Worm (Caenorhabditis elegans) whole organism, L4 larva: Measurements from ENCODE around the gene C29E4.9.
"Not testable (repeated sequence)": the region's sequence is repeated elsewhere in the genome, so short reads cannot be mapped to it uniquely, and the experiment has no call there.

Experiments used
- F26F4.8 ChIP-seq: fragments of 200-800 bp; sonication (Bioruptor generic); conservative IDR thresholded peaks from 2 replicates; pipeline ENCODE4 v1.3.6; 2022; ENCODE audit warnings: missing genetic modification characterization, missing compliant biosample characterization
- F44E2.7 ChIP-seq: fragments of 200-800 bp; sonication (Bioruptor generic); IDR thresholded peaks from 2 replicates; pipeline ENCODE4 v2.1.2; 2022; ENCODE audit warnings: missing genetic modification characterization, missing compliant biosample characterization
- F49E8.2 ChIP-seq: sonication (generic microtip); optimal IDR thresholded peaks from 2 replicates; lab custom pipeline; 2016; ENCODE audit warnings: missing compliant biosample characterization, mild to moderate bottlenecking, missing genetic modification characterization, borderline replicate concordance
- T26A8.4 ChIP-seq: fragments of 200-800 bp; sonication (Bioruptor generic); IDR thresholded peaks from 2 replicates; pipeline ENCODE4 v1.3.6; 2022; ENCODE audit warnings: missing genetic modification characterization, missing compliant biosample characterization
- Y105C5A.15 ChIP-seq: fragments of 200-800 bp; sonication (Bioruptor generic); IDR thresholded peaks from 2 replicates; pipeline ENCODE4 v1.3.6; 2022; ENCODE audit warnings: missing genetic modification characterization, missing compliant biosample characterization
- Y48G9A.11 ChIP-seq: fragments of 200-800 bp; sonication (Bioruptor generic); IDR thresholded peaks from 2 replicates; pipeline ENCODE4 v1.3.6; 2022; ENCODE audit warnings: missing genetic modification reagents, missing genetic modification characterization, missing compliant biosample characterization
- Y75B8A.6 ChIP-seq: fragments of 200-800 bp; sonication (Bioruptor generic); IDR thresholded peaks from 2 replicates; pipeline ENCODE4 v1.3.6; 2022; ENCODE audit warnings: missing genetic modification reagents, missing genetic modification characterization, missing compliant biosample characterization
- ZK337.2 ChIP-seq: fragments of 200-800 bp; sonication (Bioruptor generic); IDR thresholded peaks from 2 replicates; pipeline ENCODE4 v1.3.6; 2022; ENCODE audit warnings: missing genetic modification reagents, missing genetic modification characterization, missing compliant biosample characterization
- aha-1 ChIP-seq: fragments of 150-350 bp; peaks from one replicate; lab custom pipeline; 2014; ENCODE audit warnings: missing biosample characterization, missing genetic modification characterization
- ama-1 ChIP-seq: fragments of 150-350 bp; optimal IDR thresholded peaks from 2 replicates; lab custom pipeline; 2014; ENCODE audit warnings: inconsistent platforms, mixed read lengths
- arid-1 ChIP-seq: fragments of 200-800 bp; sonication (Bioruptor generic); conservative IDR thresholded peaks from 2 replicates; pipeline ENCODE4 v1.3.6; 2022; ENCODE audit warnings: missing genetic modification reagents, missing genetic modification characterization, missing compliant biosample characterization
- ceh-20 ChIP-seq: fragments of 200-800 bp; sonication (Bioruptor generic); IDR thresholded peaks from 2 replicates; pipeline ENCODE4 v1.3.6; 2022; ENCODE audit warnings: missing genetic modification reagents, missing genetic modification characterization, missing compliant biosample characterization
- cey-2 ChIP-seq: sonication (generic microtip); optimal IDR thresholded peaks from 3 replicates; lab custom pipeline; 2017; ENCODE audit warnings: missing genetic modification characterization, mild to moderate bottlenecking, missing compliant biosample characterization, antibody characterized with exemption, borderline replicate concordance; ENCODE audit not compliant: insufficient read depth
- ctbp-1 ChIP-seq: fragments of 200-800 bp; sonication (Bioruptor generic); IDR thresholded peaks from 2 replicates; pipeline ENCODE4 v1.3.6; 2022; ENCODE audit warnings: missing genetic modification reagents, missing genetic modification characterization, missing compliant biosample characterization
- dmd-8 ChIP-seq: fragments of 200-800 bp; sonication (Bioruptor generic); IDR thresholded peaks from 2 replicates; pipeline ENCODE4 v1.3.6; 2022; ENCODE audit warnings: missing genetic modification characterization, missing compliant biosample characterization
- dve-1 ChIP-seq: sonication (generic microtip); optimal IDR thresholded peaks from 2 replicates; lab custom pipeline; 2017; ENCODE audit warnings: antibody characterized with exemption, mild to moderate bottlenecking, missing genetic modification characterization, missing compliant biosample characterization; ENCODE audit not compliant: insufficient read depth
- hlh-30 ChIP-seq: sonication (generic microtip); optimal IDR thresholded peaks from 2 replicates; lab custom pipeline; 2017; ENCODE audit warnings: antibody characterized with exemption, mild to moderate bottlenecking, missing genetic modification characterization, missing compliant biosample characterization; ENCODE audit not compliant: insufficient read depth
- lim-7 ChIP-seq: fragments of 200-800 bp; sonication (Bioruptor generic); IDR thresholded peaks from 2 replicates; pipeline ENCODE4 v1.3.6; 2022; ENCODE audit warnings: missing genetic modification characterization, missing compliant biosample characterization
- lin-1 ChIP-seq: fragments of 200-800 bp; sonication (Bioruptor generic); IDR thresholded peaks from 2 replicates; pipeline ENCODE4 v1.3.6; 2022; ENCODE audit warnings: missing genetic modification reagents, missing genetic modification characterization, missing compliant biosample characterization
- lin-38 ChIP-seq: fragments of 200-800 bp; sonication (Bioruptor generic); IDR thresholded peaks from 2 replicates; pipeline ENCODE4 v1.3.6; 2022; ENCODE audit warnings: missing genetic modification reagents, missing genetic modification characterization, missing compliant biosample characterization
- lsy-2 ChIP-seq, 2 experiments: fragments of 150-350 bp in 1 of 2; sonication (generic microtip) in 1 of 2; optimal IDR thresholded peaks; 2 replicates each; lab custom pipeline; 2014 to 2017; ENCODE audit warnings: missing biosample characterization in 2 of 2, missing genetic modification characterization in 2 of 2
- madf-5 ChIP-seq, 2 experiments: fragments of 200-800 bp; sonication (Bioruptor generic); IDR thresholded peaks; 2 replicates each; pipeline ENCODE4 v1.3.6; 2022; ENCODE audit warnings: missing compliant biosample characterization in 2 of 2, missing genetic modification characterization in 2 of 2
- mdt-29 ChIP-seq: fragments of 200-800 bp; sonication (Bioruptor generic); IDR thresholded peaks from 2 replicates; pipeline ENCODE4 v1.3.6; 2022; ENCODE audit warnings: missing genetic modification reagents, missing genetic modification characterization, missing compliant biosample characterization
- mxl-2 ChIP-seq: fragments of 200-800 bp; sonication (Bioruptor generic); conservative IDR thresholded peaks from 2 replicates; pipeline ENCODE4 v1.3.6; 2022; ENCODE audit warnings: missing genetic modification reagents, missing genetic modification characterization, missing compliant biosample characterization
- nhr-41 ChIP-seq: fragments of 200-800 bp; sonication (Bioruptor generic); IDR thresholded peaks from 2 replicates; pipeline ENCODE4 v1.3.6; 2022; ENCODE audit warnings: missing genetic modification reagents, missing genetic modification characterization, missing compliant biosample characterization
- pha-4 ChIP-seq, 2 experiments: fragments of 150-350 bp in 1 of 2; fragments of 200-800 bp in 1 of 2; sonication (Bioruptor generic) in 1 of 2; IDR thresholded peaks in 1 of 2; optimal IDR thresholded peaks in 1 of 2; 2 replicates each; pipeline versions ENCODE4 v1.3.6 to Lab custom; 2014 to 2022; ENCODE audit warnings: missing genetic modification characterization in 2 of 2, missing genetic modification reagents in 2 of 2, missing biosample characterization in 1 of 2, missing compliant biosample characterization in 1 of 2
- saeg-2 ChIP-seq: fragments of 200-800 bp; sonication (Bioruptor generic); IDR thresholded peaks from 2 replicates; pipeline ENCODE4 v1.3.6; 2022; ENCODE audit warnings: missing genetic modification reagents, missing genetic modification characterization, missing compliant biosample characterization
- snpc-1.2 ChIP-seq: fragments of 200-800 bp; sonication (Bioruptor generic); IDR thresholded peaks from 2 replicates; pipeline ENCODE4 v1.3.6; 2022; ENCODE audit warnings: missing genetic modification reagents, missing genetic modification characterization, missing compliant biosample characterization
- vab-7 ChIP-seq: fragments of 200-800 bp; sonication (Bioruptor generic); IDR thresholded peaks from 2 replicates; pipeline ENCODE4 v1.3.6; 2022; ENCODE audit warnings: missing genetic modification reagents, missing genetic modification characterization, missing compliant biosample characterization
- zip-11 ChIP-seq: fragments of 200-800 bp; sonication (Bioruptor generic); IDR thresholded peaks from 2 replicates; pipeline ENCODE4 v1.3.6; 2022; ENCODE audit warnings: missing genetic modification characterization, missing compliant biosample characterization
- ztf-7 ChIP-seq: fragments of 150-350 bp; optimal IDR thresholded peaks from 2 replicates; lab custom pipeline; 2014; ENCODE audit warnings: missing biosample characterization, missing genetic modification characterization

C29E4.9 gene

ce11 chrIII:7965946-7966692 is 9.3 kb upstream of the C29E4.9 start:
- 0 out of 2 replicates have a peak, but pooled peaks have one; percentile 33 for TF ChIP-seq Y105C5A.15 (GFP tag; lab: Robert Waterston, UW)
- TF ChIP-seq T26A8.4 (GFP tag; lab: Robert Waterston, UW): 0 out of 2 replicates have a peak, but pooled peaks have one; percentile 15
- TF ChIP-seq madf-5 (GFP tag; IDR thresholded peaks at IDR 0.05; lab: Robert Waterston, UW): 0 out of 4 replicates have a peak, but pooled peaks of 1 of the 2 experiments have one; percentile 27
- peak; percentile 38 for TF ChIP-seq aha-1 (tag; lab: Kevin White, UChicago)
- TF ChIP-seq dmd-8 (GFP tag; lab: Robert Waterston, UW): peak; percentile 80
- 0 out of 2 replicates have a peak, but pooled peaks have one; percentile 50 for TF ChIP-seq lim-7 (GFP tag; lab: Robert Waterston, UW)

- not testable (repeated sequence) for TF ChIP-seq cey-2 (tag; lab: Kevin White, UChicago); ama-1 (lab: Kevin White, UChicago); ztf-7 (tag; lab: Kevin White, UChicago)
Measured at ce11 chrIII:7964281-7964680, 7.4 kb upstream of the C29E4.9 start, which contains the start of gene F54H12.2. TSS of gene F54H12.2 (plus strand) at chrIII:7964581.

ce11 chrIII:7962641-7963040 is 5.8 kb upstream of the C29E4.9 start, which contains the start of gene F54H12.4:
TSS of gene F54H12.4 (minus strand) at chrIII:7962741.
- TF ChIP-seq mdt-29, zip-11, T26A8.4 (GFP tag; lab: Robert Waterston, UW): not testable (repeated sequence)

- TF ChIP-seq lin-1 (GFP tag; lab: Robert Waterston, UW) (0 out of 2 replicates have a peak, but pooled peaks have one; percentile 44), lin-38 (GFP tag; lab: Robert Waterston, UW) (peak; percentile 54), arid-1 (GFP tag; lab: Robert Waterston, UW) (peak; percentile 24; the same call in 1 of the 2 replicates)
Measured at ce11 chrIII:7958922-7959609, 2.2 kb upstream of the C29E4.9 start, which contains the start of gene F54H12.10. TSS of gene F54H12.10 (minus strand) at chrIII:7958972.

- TF ChIP-seq dve-1 (tag; lab: Kevin White, UChicago): peak; percentile 15
- peak; percentile 5 for TF ChIP-seq hlh-30
- peak in 1 of 2 experiments; percentile 41 for TF ChIP-seq lsy-2 (tag; optimal IDR thresholded peaks at IDR 0.05; lab: Kevin White, UChicago)
- no peak for TF ChIP-seq F49E8.2 (tag; lab: Kevin White, UChicago)
Measured at ce11 chrIII:7958085-7958484, 1.2 kb upstream of the C29E4.9 start, which contains the start of gene C29E4.11. TSS of gene C29E4.11 (minus strand) at chrIII:7958114.

ce11 chrIII:7953688-7954313 is 3.1 kb downstream of the C29E4.9 start:
- TF ChIP-seq snpc-1.2 (GFP tag; lab: Robert Waterston, UW) (peak; percentile 71), lim-7 (GFP tag; lab: Robert Waterston, UW) (peak; percentile 79), T26A8.4 (GFP tag; lab: Robert Waterston, UW) (0 out of 2 replicates have a peak, but pooled peaks have one; percentile 27), ceh-20 (GFP tag; lab: Robert Waterston, UW) (0 out of 2 replicates have a peak, but pooled peaks have one; percentile 19), ctbp-1 (peak; percentile 50; the same call in 1 of the 2 replicates), F26F4.8 (GFP tag; lab: Robert Waterston, UW) (peak; percentile 95), Y75B8A.6 (GFP tag; lab: Robert Waterston, UW) (0 out of 2 replicates have a peak, but pooled peaks have one; percentile 31), vab-7 (peak; percentile 69), arid-1 (GFP tag; lab: Robert Waterston, UW) (peak; percentile 71; the same call in 1 of the 2 replicates), madf-5 (GFP tag; IDR thresholded peaks at IDR 0.05; lab: Robert Waterston, UW) (peak in 1 of 2 experiments; percentile 68; a peak in 2 of 4 replicates), saeg-2 (GFP tag; lab: Robert Waterston, UW) (0 out of 2 replicates have a peak, but pooled peaks have one; percentile 55), Y105C5A.15 (GFP tag; lab: Robert Waterston, UW) (0 out of 2 replicates have a peak, but pooled peaks have one; percentile 66), pha-4 (GFP tag; IDR thresholded peaks at IDR 0.05; lab: Robert Waterston, UW) (peak; percentile 64; the same call in 1 of the 2 replicates), dmd-8 (GFP tag; lab: Robert Waterston, UW) (peak; percentile 87), lin-38 (GFP tag; lab: Robert Waterston, UW) (peak; percentile 72), Y48G9A.11 (GFP tag; lab: Robert Waterston, UW) (peak; percentile 78), nhr-41 (GFP tag; lab: Robert Waterston, UW) (peak; percentile 68; the same call in 1 of the 2 replicates), ZK337.2 (GFP tag; lab: Robert Waterston, UW) (0 out of 2 replicates have a peak, but pooled peaks have one; percentile 46), mxl-2 (GFP tag; lab: Robert Waterston, UW) (0 out of 2 replicates have a peak, but pooled peaks have one; percentile 43), mdt-29 (GFP tag; lab: Robert Waterston, UW) (peak; percentile 51; the same call in 1 of the 2 replicates), F44E2.7 (GFP tag; lab: Robert Waterston, UW) (peak; percentile 70; the same call in 1 of the 2 replicates)
- TF ChIP-seq pha-4 (tag; optimal IDR thresholded peaks at IDR 0.05; lab: Kevin White, UChicago): not testable (repeated sequence)
